Worm (Caenorhabditis elegans): ENCODE measurements around the gene fbxc-22.

The fbxc-22 gene

ce11 chrII:1703363-1703762, 12.5 kb upstream of the fbxc-22 start, which contains the start of gene fbxb-47:
Gene fbxb-47 (minus strand): TSS chrII:1703463.
- TF ChIP-seq nhr-10 (tag; optimal IDR thresholded peaks at IDR 0.05) (no peak), ama-1 (optimal IDR thresholded peaks at IDR 0.05) (no peak), elt-1 (tag; optimal IDR thresholded peaks at IDR 0.05) (no peak), Y55F3AM.14 (GFP tag; optimal IDR thresholded peaks at IDR 0.05) (no peak)

ce11 chrII:1695861-1696260, 5.0 kb upstream of the fbxc-22 start, which contains the start of gene F58E1.13:
Gene F58E1.13 (minus strand): TSS chrII:1695872.
- no peak for TF ChIP-seq sma-9 (GFP tag; optimal IDR thresholded peaks at IDR 0.05)
- no peak for TF ChIP-seq sma-9 (tag; optimal IDR thresholded peaks at IDR 0.05)
- TF ChIP-seq elt-3 (tag; optimal IDR thresholded peaks at IDR 0.05): no peak
- TF ChIP-seq mdl-1 (tag; optimal IDR thresholded peaks at IDR 0.05): no peak
- no peak for TF ChIP-seq lin-11 (tag; optimal IDR thresholded peaks at IDR 0.05)

ce11 chrII:1694530-1694929, 3.6 kb upstream of the fbxc-22 start, which contains the start of gene fbxc-26:
Gene fbxc-26 (minus strand): TSS chrII:1694630.
- no peak for TF ChIP-seq R02D3.7 (tag; optimal IDR thresholded peaks at IDR 0.05)
- no peak for TF ChIP-seq dmd-4 (tag; optimal IDR thresholded peaks at IDR 0.05)
- no peak for TF ChIP-seq lin-39 (tag; optimal IDR thresholded peaks at IDR 0.05)
- TF ChIP-seq crh-2 (tag; optimal IDR thresholded peaks at IDR 0.05): no peak
- TF ChIP-seq lin-11 (tag; optimal IDR thresholded peaks at IDR 0.05): no peak

- TF ChIP-seq ztf-4 (tag; optimal IDR thresholded peaks at IDR 0.05): no peak
- TF ChIP-seq nhr-25 (tag; optimal IDR thresholded peaks at IDR 0.05): no peak
- TF ChIP-seq ceh-16 (tag; optimal IDR thresholded peaks at IDR 0.05): no peak
- no peak for TF ChIP-seq nhr-11 (tag; optimal IDR thresholded peaks at IDR 0.05)
- TF ChIP-seq crh-2 (tag; optimal IDR thresholded peaks at IDR 0.05): no peak
- TF ChIP-seq nhr-6 (tag; optimal IDR thresholded peaks at IDR 0.05): no peak
Observed at ce11 chrII:1692827-1693226, 1.9 kb upstream of the fbxc-22 start, which contains the start of gene fbxc-21. Gene fbxc-21 (minus strand): TSS chrII:1692927.

- TF ChIP-seq ztf-11 (tag; optimal IDR thresholded peaks at IDR 0.05) (no peak), snpc-4 (tag; optimal IDR thresholded peaks at IDR 0.05) (no peak), nhr-21 (tag; optimal IDR thresholded peaks at IDR 0.05) (no peak), nhr-129 (tag; optimal IDR thresholded peaks at IDR 0.05) (no peak), unc-55 (GFP tag; optimal IDR thresholded peaks at IDR 0.05) (no peak), peb-1 (tag; optimal IDR thresholded peaks at IDR 0.05) (no peak), mab-5 (tag; optimal IDR thresholded peaks at IDR 0.05) (no peak), nhr-23 (tag; optimal IDR thresholded peaks at IDR 0.05) (no peak), aly-2 (tag; optimal IDR thresholded peaks at IDR 0.05) (no peak)
Observed at ce11 chrII:1688813-1689212, 2.1 kb downstream of the fbxc-22 start, which contains the start of the genes fbxb-18 and fbxb-19. Gene fbxb-18 (minus strand): TSS chrII:1688913. Gene fbxb-19 (minus strand): TSS chrII:1689181.

ce11 chrII:1683742-1684141, 7.2 kb downstream of the fbxc-22 start, which contains the start of gene fbxb-25:
Gene fbxb-25 (plus strand): TSS chrII:1684042.
- no peak for TF ChIP-seq unc-62 (GFP tag; optimal IDR thresholded peaks at IDR 0.05)
- no peak for TF ChIP-seq snpc-4 (tag; optimal IDR thresholded peaks at IDR 0.05)
- no peak for TF ChIP-seq lsy-2 (tag; optimal IDR thresholded peaks at IDR 0.05)
- TF ChIP-seq gmeb-1 (tag; optimal IDR thresholded peaks at IDR 0.05): no peak
- no peak for TF ChIP-seq egl-27 (tag; optimal IDR thresholded peaks at IDR 0.05)
- TF ChIP-seq alr-1 (tag; optimal IDR thresholded peaks at IDR 0.05): no peak
- TF ChIP-seq ama-1 (optimal IDR thresholded peaks at IDR 0.05): no peak
- no peak for TF ChIP-seq sma-3 (GFP tag; optimal IDR thresholded peaks at IDR 0.05)
- TF ChIP-seq mdl-1 (tag; optimal IDR thresholded peaks at IDR 0.05): no peak
- TF ChIP-seq unc-39 (tag; optimal IDR thresholded peaks at IDR 0.05): no peak
